Fruit fly (Drosophila melanogaster): ENCODE data around the gene CG31287.

Gene CG31287

dm6 chr3R:16214474-16215318, 11.5 kb downstream of the CG31287 start:
- peak; percentile 31 for TF ChIP-seq topi (GFP tag; optimal IDR thresholded peaks at IDR 0.05)
- TF ChIP-seq Eip93F (GFP tag; optimal IDR thresholded peaks at IDR 0.05), result no peak
- TF ChIP-seq CG32006 (GFP tag; optimal IDR thresholded peaks at IDR 0.05), result peak; percentile 59
- no peak for TF ChIP-seq Ets21C (GFP tag; optimal IDR thresholded peaks at IDR 0.05)
- no peak for TF ChIP-seq vri (GFP tag; optimal IDR thresholded peaks at IDR 0.05)
- TF ChIP-seq Sox14 (GFP tag; optimal IDR thresholded peaks at IDR 0.05), result peak; percentile 5
- no peak for TF ChIP-seq ss (GFP tag; optimal IDR thresholded peaks at IDR 0.05)
- TF ChIP-seq CG6808 (GFP tag; optimal IDR thresholded peaks at IDR 0.05), result peak; percentile 29
- TF ChIP-seq CG6163 (GFP tag; IDR thresholded peaks at IDR 0.05), result no peak; the same call in 2 of the 3 replicates
- peak; percentile 21 for TF ChIP-seq spab (GFP tag; optimal IDR thresholded peaks at IDR 0.05)
- TF ChIP-seq Smox (GFP tag; optimal IDR thresholded peaks at IDR 0.05), result peak; percentile 18
- TF ChIP-seq Eip75B (GFP tag; optimal IDR thresholded peaks at IDR 0.05), result no peak
- no peak for TF ChIP-seq CG7368 (GFP tag; optimal IDR thresholded peaks at IDR 0.05)
- TF ChIP-seq dac (GFP tag; optimal IDR thresholded peaks at IDR 0.05), result no peak
- TF ChIP-seq Met (GFP tag; optimal IDR thresholded peaks at IDR 0.05), result peak; percentile 24
- peak; percentile 15 for TF ChIP-seq lz (GFP tag; optimal IDR thresholded peaks at IDR 0.05)
- no peak for TF ChIP-seq Sox15 (GFP tag; optimal IDR thresholded peaks at IDR 0.05)
- TF ChIP-seq eg (GFP tag; IDR thresholded peaks at IDR 0.05), result no peak
- TF ChIP-seq fkh (GFP tag; optimal IDR thresholded peaks at IDR 0.05), result no peak
- TF ChIP-seq CG11902 (GFP tag; optimal IDR thresholded peaks at IDR 0.05), result no peak
- TF ChIP-seq CG8319 (GFP tag; optimal IDR thresholded peaks at IDR 0.05), result no peak
- peak; percentile 83 for TF ChIP-seq Eip78C (GFP tag)
- TF ChIP-seq Hr38 (GFP tag; optimal IDR thresholded peaks at IDR 0.05), result no peak
- peak; percentile 23 for TF ChIP-seq CG10669 (GFP tag; optimal IDR thresholded peaks at IDR 0.05)
- TF ChIP-seq Ets96B (tag; optimal IDR thresholded peaks at IDR 0.05), result peak; percentile 27
- TF ChIP-seq CG8632 (GFP tag; optimal IDR thresholded peaks at IDR 0.05), result no peak
- peak; percentile 32 for TF ChIP-seq CG4318 (GFP tag; optimal IDR thresholded peaks at IDR 0.05)
- peak; percentile 21 for TF ChIP-seq net (GFP tag; optimal IDR thresholded peaks at IDR 0.05)
- TF ChIP-seq Hr4 (GFP tag; optimal IDR thresholded peaks at IDR 0.05), result peak; percentile 31
- peak; percentile 17 for TF ChIP-seq cyc (GFP tag; optimal IDR thresholded peaks at IDR 0.05)
- TF ChIP-seq CG10631 (GFP tag; optimal IDR thresholded peaks at IDR 0.05), result peak; percentile 31
- TF ChIP-seq CG9139 (GFP tag; optimal IDR thresholded peaks at IDR 0.05), result no peak
- peak; percentile 4 for TF ChIP-seq Sox102F (GFP tag; optimal IDR thresholded peaks at IDR 0.05)
- TF ChIP-seq CG3919 (GFP tag; optimal IDR thresholded peaks at IDR 0.05), result peak; percentile 1
- no peak for TF ChIP-seq Gug (GFP tag; IDR thresholded peaks at IDR 0.05)
- TF ChIP-seq CG15336 (GFP tag; IDR thresholded peaks at IDR 0.05), result no peak
- TF ChIP-seq CG1621 (tag; optimal IDR thresholded peaks at IDR 0.05), result no peak
- no peak for TF ChIP-seq achi (GFP tag; optimal IDR thresholded peaks at IDR 0.05)
- TF ChIP-seq CG6792 (GFP tag; optimal IDR thresholded peaks at IDR 0.05), result no peak
- no peak for TF ChIP-seq Blimp-1 (GFP tag; optimal IDR thresholded peaks at IDR 0.05)
- TF ChIP-seq svp (GFP tag), result peak; percentile 73
- no peak for TF ChIP-seq acj6 (GFP tag; optimal IDR thresholded peaks at IDR 0.05)
- peak; percentile 2 for TF ChIP-seq CG31627 (GFP tag; optimal IDR thresholded peaks at IDR 0.05)
- no peak for TF ChIP-seq CG11294 (GFP tag; IDR thresholded peaks at IDR 0.05)
- TF ChIP-seq esn (GFP tag; optimal IDR thresholded peaks at IDR 0.05), result peak; percentile 51
- TF ChIP-seq dsx (GFP tag; optimal IDR thresholded peaks at IDR 0.05; ENCODE audit: poor library complexity, severe bottlenecking), result no peak
- TF ChIP-seq CG34406 (GFP tag; optimal IDR thresholded peaks at IDR 0.05), result no peak
- TF ChIP-seq CG11762 (GFP tag; optimal IDR thresholded peaks at IDR 0.05; ENCODE audit: insufficient read depth), result no peak
- TF ChIP-seq CG6854 (GFP tag; optimal IDR thresholded peaks at IDR 0.05), result no peak
- no peak for TF ChIP-seq fd59A (GFP tag; optimal IDR thresholded peaks at IDR 0.05)
- TF ChIP-seq Hr39 (GFP tag; optimal IDR thresholded peaks at IDR 0.05), result peak; percentile 24

All from whole organism, prepupa.